Worm (Caenorhabditis elegans) whole organism, L4 larva: Measurements from ENCODE around the gene srh-102.

ENCODE experiments used
- ama-1 ChIP-seq: fragments of 150-350 bp; optimal IDR thresholded peaks from 2 replicates; lab custom pipeline; 2014; ENCODE audit warnings: inconsistent platforms, mixed read lengths
- egl-43 ChIP-seq: fragments of 200-800 bp; sonication (Bioruptor generic); IDR thresholded peaks from 2 replicates; pipeline ENCODE4 v1.3.6; 2022; ENCODE audit warnings: missing genetic modification reagents, missing genetic modification characterization, missing compliant biosample characterization
- mdl-1 ChIP-seq, 2 experiments: fragments of 150-350 bp in 1 of 2; sonication (generic microtip) in 1 of 2; optimal IDR thresholded peaks; 2 replicates each; lab custom pipeline; 2014 to 2017; ENCODE audit warnings: missing biosample characterization in 2 of 2, missing genetic modification characterization in 2 of 2
- mes-2 ChIP-seq: sonication (generic microtip); optimal IDR thresholded peaks from 2 replicates; lab custom pipeline; 2016; ENCODE audit warnings: missing genotype, mild to moderate bottlenecking, missing genetic modification characterization, missing compliant biosample characterization; ENCODE audit not compliant: poor library complexity, severe bottlenecking
- nhr-11 ChIP-seq: fragments of 150-350 bp; optimal IDR thresholded peaks from 2 replicates; lab custom pipeline; 2014; ENCODE audit warnings: missing biosample characterization, missing genetic modification characterization
- sdz-12 ChIP-seq: fragments of 200-800 bp; sonication (Bioruptor generic); optimal IDR thresholded peaks from 2 replicates; lab custom pipeline; 2018; ENCODE audit warnings: mild to moderate bottlenecking, missing genetic modification characterization, missing compliant biosample characterization
- unc-130 ChIP-seq: sonication (generic microtip); optimal IDR thresholded peaks from 2 replicates; lab custom pipeline; 2016; ENCODE audit warnings: missing genetic modification reagents, missing genetic modification characterization, missing compliant biosample characterization
- unc-62 ChIP-seq, 3 experiments: fragments of 150-350 bp in 1 of 3; sonication (generic microtip); optimal IDR thresholded peaks in 2 of 3; peaks in 1 of 3; 1 replicate in 1 of 3; 2 replicates in 2 of 3; lab custom pipeline; 2014 to 2017; ENCODE audit warnings: missing biosample characterization in 3 of 3, missing genetic modification characterization in 3 of 3, missing genetic modification reagents in 3 of 3, missing genotype in 1 of 3
- vab-7 ChIP-seq: fragments of 200-800 bp; sonication (Bioruptor generic); IDR thresholded peaks from 2 replicates; pipeline ENCODE4 v1.3.6; 2022; ENCODE audit warnings: missing genetic modification reagents, missing genetic modification characterization, missing compliant biosample characterization

- no peak for TF ChIP-seq ama-1 (lab: Kevin White, UChicago)
- no peak for TF ChIP-seq sdz-12 (GFP tag; lab: Kevin White, UChicago)
- no peak for TF ChIP-seq unc-62 (GFP tag; optimal IDR thresholded peaks at IDR 0.05 in 1 of 2; lab: Kevin White, UChicago)
- TF ChIP-seq unc-62 (tag; optimal IDR thresholded peaks at IDR 0.05; lab: Kevin White, UChicago) = no peak
- TF ChIP-seq egl-43 (GFP tag; lab: Robert Waterston, UW) = no peak
- no peak for TF ChIP-seq vab-7 (GFP tag; lab: Robert Waterston, UW)
- no peak for TF ChIP-seq mdl-1 (tag; optimal IDR thresholded peaks at IDR 0.05; lab: Kevin White, UChicago)
- TF ChIP-seq nhr-11 (tag; lab: Kevin White, UChicago) = no peak
- TF ChIP-seq unc-130 = no peak
- no peak for TF ChIP-seq mes-2 (tag; lab: Kevin White, UChicago)
These were observed 9.9 kb downstream of the srh-102 start, which contains the start of gene F40D4.17 for ce11 chrV:17155384-17155858.
